Fruit fly (Drosophila melanogaster): ENCODE results near the gene IntS12.

dm6 chr3R:26862848-26863448, at the start of gene IntS12, which contains the start of gene Lerp:
- TF ChIP-seq CG14711 (tag; optimal IDR thresholded peaks at IDR 0.05), result peak; percentile 24
- no peak for TF ChIP-seq Crg-1 (GFP tag; optimal IDR thresholded peaks at IDR 0.05)
- TF ChIP-seq CG7101 (tag; optimal IDR thresholded peaks at IDR 0.05), result peak; percentile 3
- no peak for TF ChIP-seq Mnt (GFP tag; optimal IDR thresholded peaks at IDR 0.05)
- TF ChIP-seq tj (GFP tag; optimal IDR thresholded peaks at IDR 0.05), result no peak
- no peak for TF ChIP-seq kay (GFP tag; ENCODE audit: borderline replicate concordance)
- no peak for TF ChIP-seq CG5204 (GFP tag; optimal IDR thresholded peaks at IDR 0.05)
- no peak for TF ChIP-seq cic (GFP tag; optimal IDR thresholded peaks at IDR 0.05)
- TF ChIP-seq CG7045 (GFP tag; optimal IDR thresholded peaks at IDR 0.05), result no peak
- TF ChIP-seq CG33017 (tag; optimal IDR thresholded peaks at IDR 0.05), result no peak
- no peak for TF ChIP-seq toe (GFP tag; optimal IDR thresholded peaks at IDR 0.05)
- TF ChIP-seq ovo (GFP tag; optimal IDR thresholded peaks at IDR 0.05), result no peak
